Worm (Caenorhabditis elegans) whole organism, midembryonic: ENCODE measurements around the gene alg-1.

Experiments used
- T22C8.4 ChIP-seq: fragments of 200-800 bp; sonication (Bioruptor generic); IDR thresholded peaks from 2 replicates; pipeline ENCODE4 v1.3.6; 2022; ENCODE audit warnings: missing genetic modification characterization, missing compliant biosample characterization
- cog-1 ChIP-seq: sonication (generic microtip); optimal IDR thresholded peaks from 2 replicates; lab custom pipeline; 2016; ENCODE audit warnings: missing genetic modification characterization, missing compliant biosample characterization
- flt-1 ChIP-seq: fragments of 200-800 bp; sonication (Bioruptor generic); IDR thresholded peaks from 2 replicates; pipeline ENCODE4 v1.3.6; 2022; ENCODE audit warnings: missing genetic modification characterization, missing compliant biosample characterization
- klf-2 ChIP-seq: fragments of 200-800 bp; sonication (Bioruptor generic); conservative IDR thresholded peaks from 2 replicates; pipeline ENCODE4 v1.3.6; 2022; ENCODE audit warnings: missing genetic modification reagents, missing genetic modification characterization, missing compliant biosample characterization
- med-1 ChIP-seq: sonication (generic microtip); optimal IDR thresholded peaks from 2 replicates; lab custom pipeline; 2017; ENCODE audit warnings: missing genetic modification characterization, mild to moderate bottlenecking, missing compliant biosample characterization, antibody characterized with exemption, missing genetic modification reagents; ENCODE audit not compliant: insufficient read depth
- tab-1 ChIP-seq: fragments of 200-800 bp; sonication (Bioruptor generic); IDR thresholded peaks from 2 replicates; pipeline ENCODE4 v1.3.6; 2022; ENCODE audit warnings: missing genetic modification characterization, missing compliant biosample characterization
- ztf-23 ChIP-seq: fragments of 200-800 bp; sonication (Bioruptor generic); IDR thresholded peaks from 2 replicates; pipeline ENCODE4 v1.3.6; 2022; ENCODE audit warnings: missing genetic modification reagents, missing genetic modification characterization, missing compliant biosample characterization

DNA sequence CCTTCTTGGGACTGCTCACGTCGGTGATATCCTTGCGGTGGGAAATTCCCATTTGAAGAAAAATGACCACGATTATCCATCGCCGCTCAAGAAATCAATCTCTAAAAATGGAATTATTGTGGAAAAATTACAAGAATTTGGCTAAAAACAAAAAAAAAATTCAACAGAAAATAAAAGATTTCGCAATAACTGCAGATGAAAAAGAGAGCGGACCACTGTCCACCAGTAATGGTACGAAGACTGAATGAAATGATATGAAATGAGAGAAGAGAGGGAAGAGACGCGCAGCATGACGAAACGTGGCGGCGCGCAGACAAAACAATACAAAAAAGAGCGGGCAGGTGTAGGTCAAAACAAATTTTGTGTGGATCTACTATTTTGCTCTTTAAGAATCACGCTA lies 19.4 kb upstream of the alg-1 start, which contains the start of gene meg-1:
- TF ChIP-seq med-1 (GFP tag; lab: Kevin White, UChicago) (no peak), flt-1 (GFP tag; lab: Robert Waterston, UW) (no peak), tab-1 (GFP tag; lab: Robert Waterston, UW) (no peak), T22C8.4 (GFP tag; lab: Robert Waterston, UW) (no peak), klf-2 (GFP tag; lab: Robert Waterston, UW) (no peak), cog-1 (tag; lab: Kevin White, UChicago) (no peak), ztf-23 (no peak)
